Fruit fly (Drosophila melanogaster): ENCODE results near the gene Ranbp21.

DNA sequence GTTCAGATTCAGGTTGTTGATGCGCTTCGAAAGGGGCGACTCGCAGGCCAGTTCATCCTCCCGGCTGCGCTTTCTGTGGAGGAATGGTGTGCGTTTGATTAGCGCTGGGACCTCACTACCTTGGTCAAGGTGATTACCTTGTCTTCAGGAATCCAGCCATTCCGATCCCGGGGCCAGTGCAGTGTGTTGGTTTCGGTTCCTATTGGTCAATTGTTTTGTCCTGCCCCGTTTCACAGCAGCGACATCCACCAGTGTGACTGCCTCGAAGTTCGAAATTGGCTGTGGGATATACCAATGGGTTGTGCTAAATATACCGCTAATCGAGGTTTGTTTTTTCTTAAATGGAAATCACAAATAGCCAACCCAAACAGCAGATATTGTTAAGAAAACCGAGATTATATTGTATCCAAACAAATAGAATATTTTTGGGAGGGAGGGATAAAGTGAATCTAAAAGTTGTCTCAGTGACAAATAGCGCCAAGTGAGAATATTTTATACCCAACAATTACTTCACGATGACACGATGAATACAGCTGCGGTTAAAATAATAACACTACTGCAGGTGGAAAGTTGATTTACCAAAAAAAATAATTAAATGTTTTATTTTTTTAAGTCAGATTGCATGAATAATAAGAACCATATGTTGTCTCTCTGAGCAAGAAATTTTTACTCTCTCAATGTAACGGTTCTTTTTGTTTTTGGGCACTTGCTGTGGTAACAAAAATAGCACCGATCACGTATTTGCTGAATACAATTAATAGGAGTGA is 42.9 kb upstream of the Ranbp21 start, which contains the start of gene CG14229:
- TF ChIP-seq Blimp-1 (GFP tag; optimal IDR thresholded peaks at IDR 0.05) (no peak), CG11762 (GFP tag; optimal IDR thresholded peaks at IDR 0.05; ENCODE audit: insufficient read depth) (no peak), Lpt (GFP tag; optimal IDR thresholded peaks at IDR 0.05) (no peak), pdm3 (GFP tag; optimal IDR thresholded peaks at IDR 0.05) (peak; percentile 56), CG16779 (tag; optimal IDR thresholded peaks at IDR 0.05) (no peak), Eip93F (GFP tag; optimal IDR thresholded peaks at IDR 0.05) (no peak), Gug (GFP tag; IDR thresholded peaks at IDR 0.05) (peak; percentile 38), vri (GFP tag; optimal IDR thresholded peaks at IDR 0.05) (no peak), CG31627 (GFP tag; optimal IDR thresholded peaks at IDR 0.05) (peak; percentile 45), CG3032 (tag; optimal IDR thresholded peaks at IDR 0.05) (no peak), CG8319 (GFP tag; optimal IDR thresholded peaks at IDR 0.05) (no peak), Hr38 (GFP tag; optimal IDR thresholded peaks at IDR 0.05) (no peak), svp (GFP tag) (no peak)

Measured in whole organism, prepupa.